Worm (Caenorhabditis elegans): Measurements from ENCODE around the gene unc-36.

DNA sequence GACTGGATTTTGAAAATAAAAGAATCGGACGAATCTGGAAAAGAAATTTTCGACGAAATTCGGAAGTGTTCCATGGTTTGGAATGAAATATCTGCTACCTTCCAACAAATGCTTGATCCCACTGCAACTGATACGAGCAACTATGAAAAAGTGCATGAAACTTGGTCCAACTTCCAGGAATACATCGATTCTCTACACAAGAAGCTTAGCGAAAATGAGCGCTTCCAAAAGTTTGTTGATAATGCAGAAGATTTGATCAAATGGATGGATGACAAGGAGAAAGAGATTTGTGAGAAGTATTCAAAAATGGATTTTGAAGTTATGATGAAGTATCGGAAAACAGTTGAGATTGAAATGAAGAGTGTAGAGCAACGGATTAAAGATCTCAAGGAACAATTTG, 18.4 kb downstream of the unc-36 start:
- TF ChIP-seq elt-2 (tag; optimal IDR thresholded peaks at IDR 0.05): no peak
- no peak for TF ChIP-seq ceh-82 (tag; optimal IDR thresholded peaks at IDR 0.05)
- TF ChIP-seq ZK546.5 (tag; optimal IDR thresholded peaks at IDR 0.05): no peak
- no peak for TF ChIP-seq ztf-11 (tag; optimal IDR thresholded peaks at IDR 0.05)
- no peak for TF ChIP-seq ama-1 (optimal IDR thresholded peaks at IDR 0.05)
- TF ChIP-seq zag-1 (tag; optimal IDR thresholded peaks at IDR 0.05): no peak
